Fruit fly (Drosophila melanogaster): ENCODE data around the gene emb.

Gene emb

dm6 chr2L:8414887-8415883, 11.8 kb downstream of the emb start, which contains the start of the genes CG13398 and Akap200 (continued):
- no peak for TF ChIP-seq Abd-B (GFP tag; optimal IDR thresholded peaks at IDR 0.05)
- TF ChIP-seq sens-2 (GFP tag; IDR thresholded peaks at IDR 0.05): no peak
- no peak for TF ChIP-seq tll (GFP tag; optimal IDR thresholded peaks at IDR 0.05)
- peak; percentile 14 for TF ChIP-seq sug (tag; optimal IDR thresholded peaks at IDR 0.05)
- no peak for TF ChIP-seq pum (GFP tag; optimal IDR thresholded peaks at IDR 0.05)
- no peak for TF ChIP-seq tna (GFP tag; IDR thresholded peaks at IDR 0.05; ENCODE audit: partially characterized antibody)
- no peak for TF ChIP-seq ewg (GFP tag; optimal IDR thresholded peaks at IDR 0.05)
- TF ChIP-seq CG15479 (GFP tag; optimal IDR thresholded peaks at IDR 0.05): peak; percentile 20
- no peak for TF ChIP-seq sna (GFP tag; IDR thresholded peaks at IDR 0.05; ENCODE audit: partially characterized antibody)
- peak; percentile 90 for TF ChIP-seq Sry-β (GFP tag; optimal IDR thresholded peaks at IDR 0.05)
- TF ChIP-seq Aef1 (GFP tag; IDR thresholded peaks at IDR 0.05): no peak
- TF ChIP-seq MBD-R2 (GFP tag; IDR thresholded peaks at IDR 0.05): peak; percentile 58
- TF ChIP-seq CG7745 (tag; optimal IDR thresholded peaks at IDR 0.05): no peak
- TF ChIP-seq CG10267 (tag; optimal IDR thresholded peaks at IDR 0.05): peak; percentile 47
- TF ChIP-seq kni (GFP tag; optimal IDR thresholded peaks at IDR 0.05): no peak
- TF ChIP-seq Dip2 (GFP tag; IDR thresholded peaks at IDR 0.05): no peak
- TF ChIP-seq jigr1 (GFP tag; IDR thresholded peaks at IDR 0.05): no peak
- no peak for TF ChIP-seq Awh (GFP tag; IDR thresholded peaks at IDR 0.05)
- TF ChIP-seq kah (GFP tag; optimal IDR thresholded peaks at IDR 0.05): no peak
- TF ChIP-seq Atf3 (GFP tag; optimal IDR thresholded peaks at IDR 0.05): no peak
- no peak for TF ChIP-seq Lim3 (GFP tag; IDR thresholded peaks at IDR 0.05)
- no peak for TF ChIP-seq CG11560 (tag; IDR thresholded peaks at IDR 0.05)
- peak; percentile 41; the same call in 1 of the 2 replicates for TF ChIP-seq slbo (GFP tag; IDR thresholded peaks at IDR 0.05)
- no peak for TF ChIP-seq CG7556 (GFP tag; optimal IDR thresholded peaks at IDR 0.05)
- TF ChIP-seq esg (GFP tag; conservative IDR thresholded peaks at IDR 0.05): no peak
- TF ChIP-seq grn (GFP tag; optimal IDR thresholded peaks at IDR 0.05): peak; percentile 24
- TF ChIP-seq emc (GFP tag; optimal IDR thresholded peaks at IDR 0.05): no peak
- no peak for TF ChIP-seq gt (GFP tag; IDR thresholded peaks at IDR 0.05)
- TF ChIP-seq CoRest (tag; optimal IDR thresholded peaks at IDR 0.05): peak; percentile 70
- TF ChIP-seq pan (optimal IDR thresholded peaks at IDR 0.05): no peak
- peak in 1 of 2 experiments; percentile 16 for TF ChIP-seq pan (GFP tag; optimal IDR thresholded peaks at IDR 0.05 in 1 of 2, IDR thresholded peaks at IDR 0.05 in 1 of 2)
- peak; percentile 81 for TF ChIP-seq Myb (GFP tag; optimal IDR thresholded peaks at IDR 0.05)
- TF ChIP-seq Fer2 (tag; optimal IDR thresholded peaks at IDR 0.05): no peak
- peak; percentile 1 for TF ChIP-seq stwl (tag; optimal IDR thresholded peaks at IDR 0.05)
- TF ChIP-seq CG15696 (tag; optimal IDR thresholded peaks at IDR 0.05): peak; percentile 31
- no peak for TF ChIP-seq al (GFP tag; IDR thresholded peaks at IDR 0.05)
- TF ChIP-seq CG33213 (GFP tag; optimal IDR thresholded peaks at IDR 0.05): no peak
- TF ChIP-seq CG4424 (GFP tag; optimal IDR thresholded peaks at IDR 0.05): peak; percentile 46
- TF ChIP-seq CG6765 (GFP tag; optimal IDR thresholded peaks at IDR 0.05): no peak
- no peak for TF ChIP-seq CG4820 (GFP tag; optimal IDR thresholded peaks at IDR 0.05)
- no peak for TF ChIP-seq inv (GFP tag; IDR thresholded peaks at IDR 0.05; ENCODE audit: partially characterized antibody)
- TF ChIP-seq psq (GFP tag; optimal IDR thresholded peaks at IDR 0.05): no peak
- no peak for TF ChIP-seq CG3065 (GFP tag; optimal IDR thresholded peaks at IDR 0.05)
- TF ChIP-seq CG1603 (tag; optimal IDR thresholded peaks at IDR 0.05): peak; percentile 34
- no peak for TF ChIP-seq H2.0 (GFP tag; IDR thresholded peaks at IDR 0.05)
- peak; percentile 71 for TF ChIP-seq row (GFP tag; IDR thresholded peaks at IDR 0.05)
- no peak for TF ChIP-seq CG43689 (GFP tag; IDR thresholded peaks at IDR 0.05)
- no peak for TF ChIP-seq CG8478 (optimal IDR thresholded peaks at IDR 0.05)
- no peak for TF ChIP-seq CG9609 (GFP tag; optimal IDR thresholded peaks at IDR 0.05)
- TF ChIP-seq Sin3A (optimal IDR thresholded peaks at IDR 0.05): peak; percentile 46
